Worm (Caenorhabditis elegans): ENCODE measurements around the gene C44C10.15.

- TF ChIP-seq pqm-1 (tag; optimal IDR thresholded peaks at IDR 0.05), result no peak
- no peak for TF ChIP-seq fos-1 (tag; optimal IDR thresholded peaks at IDR 0.05)
- TF ChIP-seq T20F7.1 (GFP tag; optimal IDR thresholded peaks at IDR 0.05), result no peak
- TF ChIP-seq nhr-25 (tag; optimal IDR thresholded peaks at IDR 0.05; ENCODE audit: borderline replicate concordance, insufficient read depth), result no peak
- no peak for TF ChIP-seq zfp-2 (tag; optimal IDR thresholded peaks at IDR 0.05)
- TF ChIP-seq R02D3.7 (tag; optimal IDR thresholded peaks at IDR 0.05), result no peak
- TF ChIP-seq ctbp-1 (GFP tag; IDR thresholded peaks at IDR 0.05), result no peak
- no peak for TF ChIP-seq lin-1 (GFP tag; IDR thresholded peaks at IDR 0.05)
- TF ChIP-seq daf-12 (tag; optimal IDR thresholded peaks at IDR 0.05), result no peak
- no peak for TF ChIP-seq unc-62 (GFP tag; optimal IDR thresholded peaks at IDR 0.05 in 1 of 2)
- no peak for TF ChIP-seq unc-62 (tag; optimal IDR thresholded peaks at IDR 0.05)
- TF ChIP-seq nhr-76 (tag; optimal IDR thresholded peaks at IDR 0.05), result no peak
These were observed 15.9 kb downstream of the C44C10.15 start, which contains the start of gene hnd-1 for ce11 chrX:11684261-11684660.

All from whole organism, L4 larva.